Fruit fly (Drosophila melanogaster): ENCODE measurements around the gene CG7142.

CG7142 gene

dm6 chr3R:18310766-18311367, 31.5 kb upstream of the CG7142 start (continued):
- TF ChIP-seq shn (GFP tag; optimal IDR thresholded peaks at IDR 0.05) = no peak
- no peak for TF ChIP-seq Dbx (GFP tag; IDR thresholded peaks at IDR 0.05)
- TF ChIP-seq luna (GFP tag; optimal IDR thresholded peaks at IDR 0.05) = no peak
- no peak for TF ChIP-seq ssp (GFP tag; IDR thresholded peaks at IDR 0.05)
- no peak for TF ChIP-seq nerfin-1 (tag; optimal IDR thresholded peaks at IDR 0.05)
- TF ChIP-seq Dad (GFP tag; optimal IDR thresholded peaks at IDR 0.05) = no peak
- no peak for TF ChIP-seq CG10959 (GFP tag; IDR thresholded peaks at IDR 0.05)
- TF ChIP-seq dati (GFP tag; IDR thresholded peaks at IDR 0.05) = no peak
- TF ChIP-seq pita (GFP tag; optimal IDR thresholded peaks at IDR 0.05) = no peak
- peak; percentile 67 for TF ChIP-seq CG18619 (GFP tag; optimal IDR thresholded peaks at IDR 0.05)
- no peak for TF ChIP-seq Deaf1 (tag; optimal IDR thresholded peaks at IDR 0.05)
- no peak for TF ChIP-seq fd64A (GFP tag; optimal IDR thresholded peaks at IDR 0.05)
- TF ChIP-seq chn (GFP tag; optimal IDR thresholded peaks at IDR 0.05) = no peak
- TF ChIP-seq CG11695 (GFP tag; IDR thresholded peaks at IDR 0.05) = no peak; the same call in 2 of the 3 replicates
- peak; percentile 16; the same call in 1 of the 2 replicates for TF ChIP-seq bbx (GFP tag; IDR thresholded peaks at IDR 0.05; ENCODE audit: partially characterized antibody)
- TF ChIP-seq gt (GFP tag; IDR thresholded peaks at IDR 0.05) = no peak
- no peak for TF ChIP-seq CG16813 (GFP tag; IDR thresholded peaks at IDR 0.05; ENCODE audit: partially characterized antibody)
- TF ChIP-seq row (GFP tag; IDR thresholded peaks at IDR 0.05) = peak; percentile 59
- no peak for TF ChIP-seq gce (GFP tag; IDR thresholded peaks at IDR 0.05)
- TF ChIP-seq phol (tag; optimal IDR thresholded peaks at IDR 0.05) = peak; percentile 49
- no peak for TF ChIP-seq ash1 (GFP tag; optimal IDR thresholded peaks at IDR 0.05)
- TF ChIP-seq CG4820 (GFP tag; optimal IDR thresholded peaks at IDR 0.05) = no peak
- no peak for TF ChIP-seq HLH4C (GFP tag; IDR thresholded peaks at IDR 0.05; ENCODE audit: partially characterized antibody)
- no peak for TF ChIP-seq CG11723 (GFP tag; optimal IDR thresholded peaks at IDR 0.05)
- TF ChIP-seq Taf1 (GFP tag; IDR thresholded peaks at IDR 0.05) = no peak
- 0 out of 2 replicates have a peak, but pooled peaks have one; percentile 33 for TF ChIP-seq sob (GFP tag; IDR thresholded peaks at IDR 0.05)
- peak; percentile 80; the same call in 2 of the 4 replicates for TF ChIP-seq chinmo (GFP tag; IDR thresholded peaks at IDR 0.05; ENCODE audit: partially characterized antibody)
- peak; percentile 31; the same call in 1 of the 2 replicates for TF ChIP-seq Ptx1 (GFP tag; IDR thresholded peaks at IDR 0.05)
- TF ChIP-seq CG31441 (GFP tag; IDR thresholded peaks at IDR 0.05) = no peak; the same call in 1 of the 2 replicates
- no peak for TF ChIP-seq CG4404 (GFP tag; IDR thresholded peaks at IDR 0.05)
- TF ChIP-seq CG12104 (GFP tag; optimal IDR thresholded peaks at IDR 0.05) = no peak
- no peak for TF ChIP-seq CG10565 (GFP tag; optimal IDR thresholded peaks at IDR 0.05)
- TF ChIP-seq CG14860 (GFP tag; IDR thresholded peaks at IDR 0.05; ENCODE audit: partially characterized antibody) = no peak
- TF ChIP-seq jigr1 (GFP tag; IDR thresholded peaks at IDR 0.05) = no peak
- peak; percentile 2 for TF ChIP-seq Blimp-1 (GFP tag; optimal IDR thresholded peaks at IDR 0.05)
- no peak for TF ChIP-seq Hand (GFP tag; optimal IDR thresholded peaks at IDR 0.05)
- no peak for TF ChIP-seq CG6854 (GFP tag; optimal IDR thresholded peaks at IDR 0.05)
- TF ChIP-seq CG30020 (tag; optimal IDR thresholded peaks at IDR 0.05) = peak; percentile 28
- TF ChIP-seq CG3847 (GFP tag; IDR thresholded peaks at IDR 0.05) = no peak
- TF ChIP-seq Gug (GFP tag; IDR thresholded peaks at IDR 0.05) = no peak
- no peak for TF ChIP-seq CG5245 (GFP tag; optimal IDR thresholded peaks at IDR 0.05)
- no peak for TF ChIP-seq Lhr (GFP tag; optimal IDR thresholded peaks at IDR 0.05)
- TF ChIP-seq fru (optimal IDR thresholded peaks at IDR 0.05) = no peak
- peak; percentile 12; the same call in 1 of the 2 replicates for TF ChIP-seq CG13287 (GFP tag; IDR thresholded peaks at IDR 0.05; ENCODE audit: partially characterized antibody)
- no peak for TF ChIP-seq gcm (GFP tag; optimal IDR thresholded peaks at IDR 0.05)
- TF ChIP-seq aop (GFP tag; IDR thresholded peaks at IDR 0.05) = no peak
- no peak for TF ChIP-seq danr (GFP tag; IDR thresholded peaks at IDR 0.05)
- no peak for TF ChIP-seq lola (GFP tag; optimal IDR thresholded peaks at IDR 0.05)
- peak; percentile 44 for TF ChIP-seq az2 (GFP tag; optimal IDR thresholded peaks at IDR 0.05)
- TF ChIP-seq CG8089 (GFP tag; optimal IDR thresholded peaks at IDR 0.05) = no peak
- TF ChIP-seq Drgx (GFP tag; IDR thresholded peaks at IDR 0.05) = 0 out of 2 replicates have a peak, but pooled peaks have one; percentile 14
